Fruit fly (Drosophila melanogaster) whole organism, embryonic: ENCODE measurements around the gene sws.

Experiments
- Abd-B ChIP-seq: fragments of 200-800 bp; sonication (Bioruptor generic); optimal IDR thresholded peaks from 2 replicates; lab custom pipeline; 2018; ENCODE audit warnings: missing biosample characterization, mild to moderate bottlenecking, missing genetic modification characterization, moderate library complexity
- Bgb ChIP-seq: fragments of 200-800 bp; sonication (Bioruptor generic); IDR thresholded peaks from 2 replicates; pipeline ENCODE4 v1.3.6; 2022; ENCODE audit warnings: missing biosample characterization, missing genetic modification characterization; ENCODE audit not compliant: partially characterized antibody
- CG10321 ChIP-seq: fragments of 200-800 bp; sonication (Bioruptor generic); IDR thresholded peaks from 2 replicates; pipeline ENCODE4 v1.3.6; 2022; ENCODE audit warnings: missing biosample characterization, missing genetic modification characterization
- CG10565 ChIP-seq: fragments of 200-800 bp; sonication (Bioruptor generic); optimal IDR thresholded peaks from 3 replicates; lab custom pipeline; 2016; ENCODE audit warnings: missing biosample characterization, mild to moderate bottlenecking, missing genetic modification characterization
- CG11093 ChIP-seq: fragments of 200-800 bp; sonication (Bioruptor generic); IDR thresholded peaks from 3 replicates; pipeline ENCODE4 v1.3.6; 2022; ENCODE audit warnings: missing biosample characterization, missing genetic modification characterization
- CG11560 ChIP-seq: fragments of 200-800 bp; sonication (Bioruptor generic); IDR thresholded peaks from 3 replicates; pipeline ENCODE4 v1.3.6; 2022; ENCODE audit warnings: missing biosample characterization, missing genetic modification characterization
- CG12155 ChIP-seq: fragments of 200-800 bp; sonication (Bioruptor generic); optimal IDR thresholded peaks from 3 replicates; lab custom pipeline; 2016; ENCODE audit warnings: missing biosample characterization, missing genetic modification characterization
- CG15514 ChIP-seq: fragments of 200-800 bp; sonication (Bioruptor generic); optimal IDR thresholded peaks from 3 replicates; lab custom pipeline; 2017; ENCODE audit warnings: missing biosample characterization, missing genetic modification characterization, mild to moderate bottlenecking, moderate library complexity, missing genetic modification reagents
- CG16779 ChIP-seq: fragments of 200-800 bp; sonication (Bioruptor generic); IDR thresholded peaks from 2 replicates; pipeline ENCODE4 v1.3.6; 2022; ENCODE audit warnings: missing biosample characterization, missing genetic modification characterization
- CG1832 ChIP-seq: fragments of 200-800 bp; sonication (Bioruptor generic); optimal IDR thresholded peaks from 2 replicates; lab custom pipeline; 2017; ENCODE audit warnings: missing biosample characterization, mild to moderate bottlenecking, missing genetic modification characterization, inconsistent platforms
- CG3065 ChIP-seq: fragments of 200-800 bp; sonication (Bioruptor generic); optimal IDR thresholded peaks from 2 replicates; lab custom pipeline; 2016; ENCODE audit warnings: missing biosample characterization, missing genetic modification characterization
- CG31365 ChIP-seq: fragments of 200-800 bp; sonication (Bioruptor generic); optimal IDR thresholded peaks from 2 replicates; lab custom pipeline; 2018; ENCODE audit warnings: missing biosample characterization, mild to moderate bottlenecking, missing genetic modification characterization
- CG4617 ChIP-seq: fragments of 200-800 bp; sonication (Bioruptor generic); optimal IDR thresholded peaks from 3 replicates; lab custom pipeline; 2016; ENCODE audit warnings: missing biosample characterization, missing genetic modification characterization, borderline replicate concordance
- CG7745 ChIP-seq: fragments of 200-800 bp; sonication (Bioruptor generic); optimal IDR thresholded peaks from 2 replicates; lab custom pipeline; 2018; ENCODE audit warnings: missing biosample characterization, mild to moderate bottlenecking, missing genetic modification characterization, moderate library complexity
- CG8089 ChIP-seq: fragments of 200-800 bp; sonication (Bioruptor generic); optimal IDR thresholded peaks from 3 replicates; lab custom pipeline; 2016; ENCODE audit warnings: missing biosample characterization, missing genetic modification characterization
- CG8290 ChIP-seq, 3 experiments: fragments of 200-800 bp; sonication (Bioruptor generic); optimal IDR thresholded peaks; 2 replicates each; lab custom pipeline; 2016 to 2019; ENCODE audit warnings: missing biosample characterization in 3 of 3, missing genetic modification characterization in 3 of 3, mild to moderate bottlenecking in 2 of 3, moderate library complexity in 1 of 3
- CG9215 ChIP-seq: fragments of 200-800 bp; sonication (Bioruptor generic); IDR thresholded peaks from 2 replicates; pipeline ENCODE4 v1.3.6; 2022; ENCODE audit warnings: missing biosample characterization, missing genetic modification characterization
- D ChIP-seq, 2 experiments: fragments of 200-800 bp in 1 of 2; fragments of >200 bp in 1 of 2; sonication (Bioruptor generic) in 1 of 2; optimal IDR thresholded peaks; 2 replicates in 1 of 2; 3 replicates in 1 of 2; lab custom pipeline; 2017; ENCODE audit warnings: mild to moderate bottlenecking in 1 of 2, missing biosample characterization in 1 of 2, missing genetic modification characterization in 1 of 2, missing genetic modification reagents in 1 of 2
- D19A ChIP-seq: fragments of 200-800 bp; optimal IDR thresholded peaks from 3 replicates; lab custom pipeline; 2019; ENCODE audit warnings: missing biosample characterization, mild to moderate bottlenecking, missing genetic modification characterization, moderate library complexity
- Dref ChIP-seq: fragments of 200-800 bp; sonication (Bioruptor generic); IDR thresholded peaks from 2 replicates; pipeline ENCODE4 v1.3.6; 2022; ENCODE audit warnings: missing biosample characterization, missing genetic modification characterization
- ERR ChIP-seq: fragments of 200-800 bp; sonication (Bioruptor generic); optimal IDR thresholded peaks from 2 replicates; lab custom pipeline; 2016; ENCODE audit warnings: missing biosample characterization, missing genetic modification characterization
- Fer1 ChIP-seq: fragments of 200-800 bp; sonication (Bioruptor generic); optimal IDR thresholded peaks from 2 replicates; lab custom pipeline; 2017; ENCODE audit warnings: missing biosample characterization, mild to moderate bottlenecking, missing genetic modification characterization
- Gug ChIP-seq: fragments of 200-800 bp; sonication (Bioruptor generic); IDR thresholded peaks from 4 replicates; pipeline ENCODE4 v1.3.6; 2022; ENCODE audit warnings: missing biosample characterization, missing genetic modification characterization
- Kr ChIP-seq: fragments of 200-800 bp; sonication (Bioruptor generic); optimal IDR thresholded peaks from 2 replicates; lab custom pipeline; 2017; ENCODE audit warnings: missing biosample characterization, mild to moderate bottlenecking, missing genetic modification characterization
- Lpt ChIP-seq: fragments of >200 bp; optimal IDR thresholded peaks from 2 replicates; lab custom pipeline; 2018; ENCODE audit warnings: missing biosample characterization, missing genetic modification characterization
- NC2β ChIP-seq: fragments of 200-800 bp; sonication (Bioruptor generic); optimal IDR thresholded peaks from 2 replicates; lab custom pipeline; 2016; ENCODE audit warnings: missing biosample characterization, missing genetic modification characterization
- NK7.1 ChIP-seq: fragments of 200-800 bp; sonication (Bioruptor generic); optimal IDR thresholded peaks from 3 replicates; lab custom pipeline; 2016; ENCODE audit warnings: missing biosample characterization, missing genetic modification characterization
- NfI ChIP-seq: fragments of 200-800 bp; sonication (Bioruptor generic); optimal IDR thresholded peaks from 3 replicates; lab custom pipeline; 2018; ENCODE audit warnings: missing biosample characterization, mild to moderate bottlenecking, missing genetic modification characterization, moderate library complexity
- Optix ChIP-seq: fragments of 200-800 bp; sonication (Bioruptor generic); IDR thresholded peaks from 3 replicates; pipeline ENCODE4 v1.3.6; 2022; ENCODE audit warnings: missing biosample characterization, missing genetic modification characterization
- Sox102F ChIP-seq: fragments of 200-800 bp; sonication (Bioruptor generic); optimal IDR thresholded peaks from 2 replicates; lab custom pipeline; 2018; ENCODE audit warnings: missing biosample characterization, mild to moderate bottlenecking, missing genetic modification characterization, moderate library complexity
- Taf1 ChIP-seq: fragments of 200-800 bp; sonication (Bioruptor generic); IDR thresholded peaks from 2 replicates; pipeline ENCODE4 v1.3.6; 2022; ENCODE audit warnings: missing biosample characterization, missing genetic modification characterization
- Usf ChIP-seq: fragments of 200-800 bp; sonication (Bioruptor generic); optimal IDR thresholded peaks from 2 replicates; lab custom pipeline; 2017; ENCODE audit warnings: missing genotype, missing biosample characterization, missing genetic modification characterization
- al ChIP-seq: fragments of 200-800 bp; sonication (Bioruptor generic); IDR thresholded peaks from 2 replicates; pipeline ENCODE4 v1.3.6; 2022; ENCODE audit warnings: missing biosample characterization, missing genetic modification characterization
- amos ChIP-seq: fragments of 200-800 bp; sonication (Bioruptor generic); IDR thresholded peaks from 2 replicates; pipeline ENCODE4 v1.3.6; 2022; ENCODE audit warnings: missing biosample characterization, missing genetic modification characterization; ENCODE audit not compliant: partially characterized antibody
- bowl ChIP-seq: fragments of 200-800 bp; sonication (Bioruptor generic); IDR thresholded peaks from 2 replicates; pipeline ENCODE4 v1.3.6; 2022; ENCODE audit warnings: missing biosample characterization, missing genetic modification characterization
- cato ChIP-seq: fragments of 200-800 bp; sonication (Bioruptor generic); optimal IDR thresholded peaks from 2 replicates; lab custom pipeline; 2016; ENCODE audit warnings: missing biosample characterization, missing genetic modification characterization, borderline replicate concordance
- cg ChIP-seq: fragments of 200-800 bp; sonication (Bioruptor generic); optimal IDR thresholded peaks from 3 replicates; lab custom pipeline; 2019; ENCODE audit warnings: missing biosample characterization, mild to moderate bottlenecking, missing genetic modification characterization, moderate library complexity
- ci ChIP-seq: fragments of 200-800 bp; sonication (Bioruptor generic); IDR thresholded peaks from 3 replicates; pipeline ENCODE4 v1.3.6; 2022; ENCODE audit warnings: missing biosample characterization, missing genetic modification characterization
- dpn ChIP-seq, 2 experiments: fragments of 200-800 bp; sonication (Bioruptor generic); optimal IDR thresholded peaks; 3 replicates each; lab custom pipeline; 2016; ENCODE audit warnings: missing biosample characterization in 2 of 2, missing genetic modification characterization in 2 of 2
- jumu ChIP-seq: fragments of 200-800 bp; sonication (Bioruptor generic); optimal IDR thresholded peaks from 3 replicates; lab custom pipeline; 2016; ENCODE audit warnings: missing biosample characterization, missing genetic modification characterization
- kah ChIP-seq: fragments of 200-800 bp; sonication (Bioruptor generic); optimal IDR thresholded peaks from 2 replicates; lab custom pipeline; 2018; ENCODE audit warnings: missing biosample characterization, mild to moderate bottlenecking, missing genetic modification characterization
- lbe ChIP-seq: fragments of 200-800 bp; sonication (Bioruptor generic); optimal IDR thresholded peaks from 2 replicates; lab custom pipeline; 2016; ENCODE audit warnings: missing biosample characterization, mild to moderate bottlenecking, missing genetic modification characterization
- onecut ChIP-seq: fragments of 200-800 bp; sonication (Bioruptor generic); IDR thresholded peaks from 2 replicates; pipeline ENCODE4 v1.3.6; 2022; ENCODE audit warnings: missing biosample characterization, missing genetic modification characterization
- pan ChIP-seq, 4 experiments: fragments of >200 bp in 3 of 4; fragments of 200-800 bp in 1 of 4; sonication (Bioruptor generic) in 1 of 4; optimal IDR thresholded peaks in 3 of 4; IDR thresholded peaks in 1 of 4; 2 replicates each; pipeline versions ENCODE4 v1.3.6 to Lab custom; 2017 to 2022; ENCODE audit warnings: missing biosample characterization in 2 of 4, missing genetic modification characterization in 2 of 4, mixed read lengths in 1 of 4
- phol ChIP-seq: fragments of 200-800 bp; sonication (Bioruptor generic); optimal IDR thresholded peaks from 3 replicates; lab custom pipeline; 2018; ENCODE audit warnings: missing biosample characterization, mild to moderate bottlenecking, missing genetic modification characterization, moderate library complexity
- pum ChIP-seq: fragments of 200-800 bp; sonication (Bioruptor generic); optimal IDR thresholded peaks from 2 replicates; lab custom pipeline; 2016; ENCODE audit warnings: missing biosample characterization, missing genetic modification characterization
- zfh1 ChIP-seq: fragments of 200-800 bp; sonication (Bioruptor generic); IDR thresholded peaks from 3 replicates; pipeline ENCODE4 v1.3.6; 2022; ENCODE audit warnings: missing biosample characterization, missing genetic modification characterization

The sws gene

DNA sequence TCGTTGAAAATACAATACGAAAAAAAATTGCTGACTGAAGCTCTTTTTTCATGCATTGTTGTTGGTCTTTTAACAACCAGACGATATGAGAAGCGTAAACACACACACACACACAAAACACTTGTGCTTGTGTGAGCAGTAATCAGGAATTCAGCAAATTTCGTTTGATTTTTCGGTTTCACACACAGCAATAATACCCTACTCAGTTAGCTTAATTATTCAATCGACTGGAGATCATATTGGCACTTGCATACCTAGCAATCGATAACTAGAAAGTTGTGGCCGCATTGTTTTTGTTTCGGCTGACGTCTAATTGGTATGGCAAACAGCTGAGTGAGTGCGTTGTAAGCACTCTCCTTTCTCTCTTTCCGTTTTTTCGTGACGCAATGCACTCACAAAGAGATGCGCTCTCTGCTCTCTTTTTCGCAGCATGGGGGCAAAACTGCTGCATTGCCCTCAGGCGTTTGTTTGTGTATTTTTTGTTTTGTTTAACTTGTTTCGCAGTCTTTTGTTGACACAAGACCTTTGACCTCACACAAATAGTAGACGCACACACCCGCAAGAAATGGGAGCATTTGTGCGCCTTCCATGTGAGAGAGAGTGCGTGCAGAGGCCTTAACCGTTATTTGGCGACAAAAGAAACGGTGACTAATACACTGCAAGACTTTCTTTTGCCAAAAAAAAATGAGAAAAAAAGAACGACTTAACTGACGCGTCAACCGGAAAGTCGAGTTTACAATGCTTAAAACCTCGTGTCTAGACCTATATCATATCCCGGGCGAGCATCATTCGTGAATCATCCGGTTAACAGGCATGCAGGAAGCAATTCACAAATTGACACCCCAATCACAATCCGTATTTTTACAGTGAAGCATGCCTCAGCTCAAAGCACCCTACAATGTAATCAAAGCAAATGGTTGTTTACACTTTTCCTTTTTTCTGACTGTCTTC lies 23.0 kb downstream of the sws start (continued):
- TF ChIP-seq D19A (tag; lab: Kevin White, UChicago) (peak; percentile 37), cato (GFP tag; lab: Kevin White, UChicago) (no peak), CG1832 (GFP tag; lab: Kevin White, UChicago) (no peak), Lpt (GFP tag; lab: Kevin White, UChicago) (no peak), dpn (GFP tag; optimal IDR thresholded peaks at IDR 0.05; lab: Kevin White, UChicago) (peak in 1 of 2 experiments; percentile 28), lbe (peak; percentile 62), CG12155 (GFP tag; lab: Kevin White, UChicago) (no peak), CG10565 (GFP tag; lab: Kevin White, UChicago) (no peak), NfI (GFP tag; lab: Kevin White, UChicago) (peak; percentile 36), Usf (no peak), CG3065 (no peak), CG7745 (tag; lab: Kevin White, UChicago) (no peak), ERR (GFP tag; lab: Kevin White, UChicago) (no peak), jumu (GFP tag; lab: Kevin White, UChicago) (no peak), cg (GFP tag; lab: Kevin White, UChicago) (peak; percentile 92), CG4617 (GFP tag; lab: Kevin White, UChicago) (no peak), CG8290 (GFP tag; optimal IDR thresholded peaks at IDR 0.05; lab: Kevin White, UChicago) (no peak), CG8290 (tag; optimal IDR thresholded peaks at IDR 0.05; lab: Kevin White, UChicago) (peak in 1 of 2 experiments; percentile 58), Sox102F (peak; percentile 49), Gug (GFP tag; lab: Robert Waterston, UW) (no peak), kah (GFP tag; lab: Kevin White, UChicago) (no peak), Dref (GFP tag; lab: Robert Waterston, UW) (no peak), onecut (GFP tag; lab: Robert Waterston, UW) (no peak; the same call in 1 of the 2 replicates), pum (GFP tag; lab: Kevin White, UChicago) (no peak), D (optimal IDR thresholded peaks at IDR 0.05; lab: Kevin White, UChicago) (no peak), D (GFP tag; optimal IDR thresholded peaks at IDR 0.05; lab: Kevin White, UChicago) (no peak), Optix (GFP tag; lab: Robert Waterston, UW) (no peak), bowl (GFP tag; lab: Robert Waterston, UW) (no peak), NK7.1 (GFP tag; lab: Kevin White, UChicago) (no peak), pan (optimal IDR thresholded peaks at IDR 0.05; lab: Kevin White, UChicago) (no peak), pan (GFP tag; optimal IDR thresholded peaks at IDR 0.05 in 1 of 2, IDR thresholded peaks at IDR 0.05 in 1 of 2) (peak in 1 of 2 experiments; percentile 57), amos (GFP tag; lab: Robert Waterston, UW) (no peak), ci (no peak), zfh1 (GFP tag; lab: Robert Waterston, UW) (no peak; the same call in 2 of the 3 replicates), Taf1 (GFP tag; lab: Robert Waterston, UW) (peak; percentile 11; the same call in 1 of the 2 replicates), CG8089 (GFP tag; lab: Kevin White, UChicago) (no peak), Bgb (no peak), CG11093 (GFP tag; lab: Robert Waterston, UW) (no peak), Kr (GFP tag; lab: Kevin White, UChicago) (no peak), phol (tag; lab: Kevin White, UChicago) (peak; percentile 26), CG16779 (GFP tag; lab: Robert Waterston, UW) (no peak), Abd-B (no peak), Fer1 (GFP tag; lab: Kevin White, UChicago) (peak; percentile 12), NC2β (GFP tag; lab: Kevin White, UChicago) (no peak), CG11560 (tag; lab: Robert Waterston, UW) (no peak), CG9215 (no peak), CG10321 (GFP tag; lab: Robert Waterston, UW) (no peak), CG15514 (GFP tag; lab: Kevin White, UChicago) (peak; percentile 26), CG31365 (tag; lab: Kevin White, UChicago) (no peak), al (GFP tag; lab: Robert Waterston, UW) (peak; percentile 34; the same call in 1 of the 2 replicates)
